Fruit fly (Drosophila melanogaster) whole organism, embryonic: Measurements from ENCODE around the gene IleRS-m.
A peak's percentile ranks its signal among the peaks of the same experiment; 100 is the strongest.

ENCODE experiments used
- Adf1 ChIP-seq: fragments of 200-800 bp; sonication (Bioruptor generic); IDR thresholded peaks from 2 replicates; pipeline ENCODE4 v1.3.6; 2022; ENCODE audit warnings: missing biosample characterization, missing genetic modification characterization
- Antp ChIP-seq: fragments of 200-800 bp; sonication (Bioruptor generic); optimal IDR thresholded peaks from 3 replicates; lab custom pipeline; 2016; ENCODE audit warnings: missing biosample characterization, missing genetic modification characterization
- Bteb2 ChIP-seq: fragments of 200-800 bp; sonication (Bioruptor generic); optimal IDR thresholded peaks from 2 replicates; lab custom pipeline; 2016; ENCODE audit warnings: missing biosample characterization, missing genetic modification characterization
- CG10209 ChIP-seq: fragments of 200-800 bp; sonication (Bioruptor generic); optimal IDR thresholded peaks from 3 replicates; lab custom pipeline; 2017; ENCODE audit warnings: missing biosample characterization, mild to moderate bottlenecking, missing genetic modification characterization, missing genetic modification reagents
- CG10267 ChIP-seq: fragments of 200-800 bp; sonication (Bioruptor generic); optimal IDR thresholded peaks from 2 replicates; lab custom pipeline; 2018; ENCODE audit warnings: missing biosample characterization, mild to moderate bottlenecking, missing genetic modification characterization, moderate library complexity
- CG10274 ChIP-seq: fragments of 200-800 bp; sonication (Bioruptor generic); optimal IDR thresholded peaks from 3 replicates; lab custom pipeline; 2017; ENCODE audit warnings: missing biosample characterization, mild to moderate bottlenecking, missing genetic modification characterization
- CG10565 ChIP-seq: fragments of 200-800 bp; sonication (Bioruptor generic); optimal IDR thresholded peaks from 3 replicates; lab custom pipeline; 2016; ENCODE audit warnings: missing biosample characterization, mild to moderate bottlenecking, missing genetic modification characterization
- CG11504 ChIP-seq: fragments of 200-800 bp; sonication (Bioruptor generic); optimal IDR thresholded peaks from 3 replicates; lab custom pipeline; 2019; ENCODE audit warnings: missing biosample characterization, mild to moderate bottlenecking, missing genetic modification characterization, moderate library complexity
- CG15269 ChIP-seq: fragments of 200-800 bp; sonication (Bioruptor generic); optimal IDR thresholded peaks from 2 replicates; lab custom pipeline; 2018; ENCODE audit warnings: missing biosample characterization, mild to moderate bottlenecking, missing genetic modification characterization, moderate library complexity
- CG15479 ChIP-seq: fragments of 200-800 bp; sonication (Bioruptor generic); optimal IDR thresholded peaks from 3 replicates; lab custom pipeline; 2019; ENCODE audit warnings: missing biosample characterization, mild to moderate bottlenecking, missing genetic modification characterization, moderate library complexity
- CG1832 ChIP-seq: fragments of 200-800 bp; sonication (Bioruptor generic); optimal IDR thresholded peaks from 2 replicates; lab custom pipeline; 2017; ENCODE audit warnings: missing biosample characterization, mild to moderate bottlenecking, missing genetic modification characterization, inconsistent platforms
- CG18619 ChIP-seq: fragments of 200-800 bp; sonication (Bioruptor generic); optimal IDR thresholded peaks from 3 replicates; lab custom pipeline; 2017; ENCODE audit warnings: missing biosample characterization, mild to moderate bottlenecking, missing genetic modification characterization
- CG2116 ChIP-seq: fragments of 200-800 bp; sonication (Bioruptor generic); optimal IDR thresholded peaks from 3 replicates; lab custom pipeline; 2018; ENCODE audit warnings: missing biosample characterization, mild to moderate bottlenecking, missing genetic modification characterization
- CG2199 ChIP-seq: fragments of 200-800 bp; sonication (Bioruptor generic); IDR thresholded peaks from 3 replicates; pipeline ENCODE4 v1.3.6; 2022; ENCODE audit warnings: missing biosample characterization, missing genetic modification characterization
- CG42726 ChIP-seq: fragments of 200-800 bp; sonication (Bioruptor generic); IDR thresholded peaks from 2 replicates; pipeline ENCODE4 v1.3.6; 2022; ENCODE audit warnings: missing biosample characterization, missing genetic modification characterization; ENCODE audit not compliant: partially characterized antibody
- CG43689 ChIP-seq: fragments of 200-800 bp; sonication (Bioruptor generic); IDR thresholded peaks from 2 replicates; pipeline ENCODE4 v1.3.6; 2022; ENCODE audit warnings: missing biosample characterization, missing genetic modification characterization
- CG4617 ChIP-seq: fragments of 200-800 bp; sonication (Bioruptor generic); optimal IDR thresholded peaks from 3 replicates; lab custom pipeline; 2016; ENCODE audit warnings: missing biosample characterization, missing genetic modification characterization, borderline replicate concordance
- CG4730 ChIP-seq: fragments of 200-800 bp; sonication (Bioruptor generic); IDR thresholded peaks from 2 replicates; pipeline ENCODE4 v1.3.6; 2022; ENCODE audit warnings: missing biosample characterization, missing genetic modification characterization
- CG6854 ChIP-seq: fragments of 200-800 bp; sonication (Bioruptor generic); optimal IDR thresholded peaks from 3 replicates; lab custom pipeline; 2017; ENCODE audit warnings: missing biosample characterization, mild to moderate bottlenecking, missing genetic modification characterization
- CG7357 ChIP-seq: fragments of 200-800 bp; sonication (Bioruptor generic); IDR thresholded peaks from 3 replicates; pipeline ENCODE4 v1.3.6; 2022; ENCODE audit warnings: missing biosample characterization, missing genetic modification characterization
- CG7839 ChIP-seq: fragments of 200-800 bp; sonication (Bioruptor generic); optimal IDR thresholded peaks from 3 replicates; lab custom pipeline; 2018; ENCODE audit warnings: missing biosample characterization, mild to moderate bottlenecking, missing genetic modification characterization, moderate library complexity
- CG9215 ChIP-seq: fragments of 200-800 bp; sonication (Bioruptor generic); IDR thresholded peaks from 2 replicates; pipeline ENCODE4 v1.3.6; 2022; ENCODE audit warnings: missing biosample characterization, missing genetic modification characterization
- Camta ChIP-seq: fragments of 200-800 bp; sonication (Bioruptor generic); optimal IDR thresholded peaks from 2 replicates; lab custom pipeline; 2016; ENCODE audit warnings: missing biosample characterization, missing genetic modification characterization
- D ChIP-seq, 2 experiments: fragments of 200-800 bp in 1 of 2; fragments of >200 bp in 1 of 2; sonication (Bioruptor generic) in 1 of 2; optimal IDR thresholded peaks; 2 replicates in 1 of 2; 3 replicates in 1 of 2; lab custom pipeline; 2017; ENCODE audit warnings: mild to moderate bottlenecking in 1 of 2, missing biosample characterization in 1 of 2, missing genetic modification characterization in 1 of 2, missing genetic modification reagents in 1 of 2
- HLH4C ChIP-seq: fragments of 200-800 bp; sonication (Bioruptor generic); IDR thresholded peaks from 3 replicates; pipeline ENCODE4 v1.3.6; 2022; ENCODE audit warnings: missing biosample characterization, missing genetic modification characterization; ENCODE audit not compliant: partially characterized antibody
- HmgZ ChIP-seq: fragments of 200-800 bp; sonication (Bioruptor generic); optimal IDR thresholded peaks from 2 replicates; lab custom pipeline; 2018; ENCODE audit warnings: missing biosample characterization, mild to moderate bottlenecking, missing genetic modification characterization
- Hsf ChIP-seq: fragments of 200-800 bp; sonication (Bioruptor generic); optimal IDR thresholded peaks from 3 replicates; lab custom pipeline; 2016; ENCODE audit warnings: missing biosample characterization, missing genetic modification characterization
- Kr ChIP-seq: fragments of 200-800 bp; sonication (Bioruptor generic); optimal IDR thresholded peaks from 2 replicates; lab custom pipeline; 2017; ENCODE audit warnings: missing biosample characterization, mild to moderate bottlenecking, missing genetic modification characterization
- MBD-R2 ChIP-seq: fragments of 200-800 bp; sonication (Bioruptor generic); IDR thresholded peaks from 2 replicates; pipeline ENCODE4 v1.3.6; 2022; ENCODE audit warnings: missing biosample characterization, missing genetic modification characterization
- Meics ChIP-seq: fragments of 200-800 bp; sonication (Bioruptor generic); optimal IDR thresholded peaks from 2 replicates; lab custom pipeline; 2017; ENCODE audit warnings: missing biosample characterization, mild to moderate bottlenecking, missing genetic modification characterization
- PHDP ChIP-seq: fragments of 200-800 bp; sonication (Bioruptor generic); optimal IDR thresholded peaks from 3 replicates; lab custom pipeline; 2018; ENCODE audit warnings: missing biosample characterization, mild to moderate bottlenecking, missing genetic modification characterization, moderate library complexity
- Xbp1 ChIP-seq: fragments of 200-800 bp; sonication (Bioruptor generic); optimal IDR thresholded peaks from 3 replicates; lab custom pipeline; 2016; ENCODE audit warnings: missing biosample characterization, mild to moderate bottlenecking, missing genetic modification characterization
- caup ChIP-seq: fragments of 200-800 bp; sonication (Bioruptor generic); optimal IDR thresholded peaks from 3 replicates; lab custom pipeline; 2017; ENCODE audit warnings: missing biosample characterization, mild to moderate bottlenecking, missing genetic modification characterization, moderate library complexity; ENCODE audit not compliant: severe bottlenecking
- cwo ChIP-seq: fragments of 200-800 bp; sonication (Bioruptor generic); optimal IDR thresholded peaks from 3 replicates; lab custom pipeline; 2017; ENCODE audit warnings: missing biosample characterization, missing genetic modification characterization, mild to moderate bottlenecking, moderate library complexity, missing genetic modification reagents
- dpn ChIP-seq, 2 experiments: fragments of 200-800 bp; sonication (Bioruptor generic); optimal IDR thresholded peaks; 3 replicates each; lab custom pipeline; 2016; ENCODE audit warnings: missing biosample characterization in 2 of 2, missing genetic modification characterization in 2 of 2
- fd102C ChIP-seq: fragments of 200-800 bp; sonication (Bioruptor generic); optimal IDR thresholded peaks from 2 replicates; lab custom pipeline; 2018; ENCODE audit warnings: missing biosample characterization, mild to moderate bottlenecking, missing genetic modification characterization, moderate library complexity
- fu2 ChIP-seq: fragments of 200-800 bp; sonication (Bioruptor generic); optimal IDR thresholded peaks from 2 replicates; lab custom pipeline; 2016; ENCODE audit warnings: missing biosample characterization, missing genetic modification characterization
- gce ChIP-seq: fragments of 200-800 bp; sonication (Bioruptor generic); IDR thresholded peaks from 3 replicates; pipeline ENCODE4 v1.3.6; 2022; ENCODE audit warnings: missing biosample characterization, missing genetic modification characterization
- gem ChIP-seq: fragments of 200-800 bp; sonication (Bioruptor generic); optimal IDR thresholded peaks from 2 replicates; lab custom pipeline; 2019; ENCODE audit warnings: missing biosample characterization, mild to moderate bottlenecking, missing genetic modification characterization, moderate library complexity
- grau ChIP-seq: fragments of 200-800 bp; optimal IDR thresholded peaks from 3 replicates; lab custom pipeline; 2019; ENCODE audit warnings: missing biosample characterization, mild to moderate bottlenecking, missing genetic modification characterization, moderate library complexity
- inv ChIP-seq: fragments of 200-800 bp; sonication (Bioruptor generic); IDR thresholded peaks from 2 replicates; pipeline ENCODE4 v1.3.6; 2022; ENCODE audit warnings: missing biosample characterization, missing genetic modification characterization; ENCODE audit not compliant: partially characterized antibody
- org-1 ChIP-seq: fragments of 200-800 bp; sonication (Bioruptor generic); optimal IDR thresholded peaks from 2 replicates; lab custom pipeline; 2017; ENCODE audit warnings: missing biosample characterization, missing genetic modification characterization
- pum ChIP-seq: fragments of 200-800 bp; sonication (Bioruptor generic); optimal IDR thresholded peaks from 2 replicates; lab custom pipeline; 2016; ENCODE audit warnings: missing biosample characterization, missing genetic modification characterization
- row ChIP-seq: fragments of 200-800 bp; sonication (Bioruptor generic); IDR thresholded peaks from 3 replicates; pipeline ENCODE4 v1.3.6; 2022; ENCODE audit warnings: missing biosample characterization, missing genetic modification characterization
- tap ChIP-seq: fragments of 200-800 bp; optimal IDR thresholded peaks from 3 replicates; lab custom pipeline; 2019; ENCODE audit warnings: missing biosample characterization, mild to moderate bottlenecking, missing genetic modification characterization, moderate library complexity
- tll ChIP-seq, 2 experiments: fragments of 200-800 bp in 1 of 2; fragments of >200 bp in 1 of 2; sonication (Bioruptor generic) in 1 of 2; optimal IDR thresholded peaks; 2 replicates each; lab custom pipeline; 2017 to 2019; ENCODE audit warnings: missing biosample characterization in 2 of 2, missing genetic modification characterization in 2 of 2, mild to moderate bottlenecking in 1 of 2, moderate library complexity in 1 of 2
- tna ChIP-seq: fragments of 200-800 bp; sonication (Bioruptor generic); IDR thresholded peaks from 2 replicates; pipeline ENCODE4 v1.3.6; 2022; ENCODE audit warnings: missing biosample characterization, missing genetic modification characterization; ENCODE audit not compliant: partially characterized antibody
- usp ChIP-seq: fragments of >200 bp; optimal IDR thresholded peaks from 2 replicates; lab custom pipeline; 2017; ENCODE audit warnings: missing biosample characterization, missing genetic modification characterization
- yki ChIP-seq: fragments of >200 bp; optimal IDR thresholded peaks from 3 replicates; lab custom pipeline; 2018

IleRS-m gene

DNA sequence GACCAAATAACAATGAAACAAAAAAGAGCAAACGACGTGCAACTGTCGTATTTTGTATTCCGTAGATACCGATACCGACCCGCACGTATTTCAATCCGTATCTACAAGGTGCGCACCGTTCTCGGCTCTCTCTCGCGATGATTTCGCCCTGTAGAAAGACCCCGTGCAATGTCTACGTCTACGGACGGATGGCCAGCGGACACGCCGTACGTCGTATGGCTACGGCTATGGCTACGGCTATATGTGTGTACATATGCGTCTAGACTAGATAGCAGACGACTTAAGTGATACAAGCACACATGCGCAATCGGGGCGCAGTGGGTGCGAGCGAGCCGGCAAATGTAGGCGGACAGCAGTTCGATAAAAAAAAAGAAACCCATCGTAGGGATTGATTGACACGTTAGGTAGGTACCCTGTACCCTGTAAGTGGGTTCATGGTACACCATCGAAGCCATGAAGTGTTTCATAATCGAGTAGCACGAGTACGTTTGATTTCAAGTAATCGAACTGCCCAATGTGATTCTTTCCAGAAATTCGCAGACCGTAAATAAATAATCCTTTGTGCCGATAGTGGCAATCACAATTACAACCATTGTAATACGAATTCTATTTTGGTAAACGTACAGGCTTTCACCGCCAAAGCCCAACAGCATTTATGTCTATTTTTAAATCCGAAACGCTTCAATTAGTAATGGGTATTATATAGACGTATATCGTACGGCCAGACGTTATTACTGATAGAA, 49.5 kb downstream of the IleRS-m start (continued):
- TF ChIP-seq CG7357 (GFP tag; lab: Robert Waterston, UW) (0 out of 3 replicates have a peak, but pooled peaks have one; percentile 49), D (optimal IDR thresholded peaks at IDR 0.05; lab: Kevin White, UChicago) (no peak), D (GFP tag; optimal IDR thresholded peaks at IDR 0.05; lab: Kevin White, UChicago) (no peak), tna (GFP tag; lab: Robert Waterston, UW) (0 out of 2 replicates have a peak, but pooled peaks have one; percentile 14), Camta (GFP tag; lab: Kevin White, UChicago) (no peak), CG42726 (GFP tag; lab: Robert Waterston, UW) (no peak), dpn (GFP tag; optimal IDR thresholded peaks at IDR 0.05; lab: Kevin White, UChicago) (peak; percentile 8 to 35), tap (no peak), grau (tag; lab: Kevin White, UChicago) (peak; percentile 54), Kr (no peak), CG2116 (GFP tag; lab: Kevin White, UChicago) (no peak), CG9215 (GFP tag; lab: Robert Waterston, UW) (peak; percentile 38; the same call in 1 of the 2 replicates), CG4730 (GFP tag; lab: Robert Waterston, UW) (0 out of 2 replicates have a peak, but pooled peaks have one; percentile 14), inv (no peak), Antp (GFP tag; lab: Kevin White, UChicago) (peak; percentile 17), CG15479 (GFP tag; lab: Kevin White, UChicago) (peak; percentile 23), MBD-R2 (0 out of 2 replicates have a peak, but pooled peaks have one; percentile 8), cwo (GFP tag; lab: Kevin White, UChicago) (peak; percentile 74), fu2 (GFP tag; lab: Kevin White, UChicago) (peak; percentile 32), CG10209 (GFP tag; lab: Kevin White, UChicago) (peak; percentile 21), CG18619 (peak; percentile 41), gem (tag; lab: Kevin White, UChicago) (peak; percentile 57), Hsf (peak; percentile 31), HmgZ (tag; lab: Kevin White, UChicago) (no peak), CG10565 (GFP tag; lab: Kevin White, UChicago) (no peak), Adf1 (GFP tag; lab: Robert Waterston, UW) (peak; percentile 5; the same call in 1 of the 2 replicates), CG1832 (peak; percentile 36), fd102C (GFP tag; lab: Kevin White, UChicago) (no peak), org-1 (peak; percentile 33), row (GFP tag; lab: Robert Waterston, UW) (peak; percentile 80), Bteb2 (GFP tag; lab: Kevin White, UChicago) (peak; percentile 16), CG10267 (tag; lab: Kevin White, UChicago) (no peak), CG7839 (tag; lab: Kevin White, UChicago) (peak; percentile 70), pum (GFP tag; lab: Kevin White, UChicago) (no peak), Xbp1 (GFP tag; lab: Kevin White, UChicago) (peak; percentile 6), caup (GFP tag; lab: Kevin White, UChicago) (peak; percentile 11), CG11504 (tag; lab: Kevin White, UChicago) (peak; percentile 44)

DNA sequence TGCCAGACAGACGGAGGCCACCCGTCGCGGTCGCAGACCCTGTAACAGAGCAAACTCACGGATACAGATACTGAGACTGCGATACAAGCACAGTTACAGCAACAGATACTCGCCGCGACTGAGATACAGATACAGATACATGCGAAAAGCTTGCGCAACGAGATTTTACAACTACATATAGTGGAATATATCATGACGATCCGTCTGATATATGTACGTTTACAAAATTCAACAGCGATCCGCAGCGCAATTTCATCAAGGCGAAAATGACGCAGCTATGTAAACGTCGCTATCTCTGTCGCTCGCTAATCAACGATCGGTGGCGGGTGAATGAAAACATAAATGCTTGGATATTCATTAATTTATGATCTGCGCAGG, 50.1 kb downstream of the IleRS-m start:
- TF ChIP-seq CG2199 (GFP tag; lab: Robert Waterston, UW) (no peak), gce (no peak), CG43689 (GFP tag; lab: Robert Waterston, UW) (no peak), CG1832 (no peak), CG4617 (GFP tag; lab: Kevin White, UChicago) (no peak), Meics (no peak), PHDP (tag; lab: Kevin White, UChicago) (no peak), usp (GFP tag; lab: Kevin White, UChicago) (no peak), tll (GFP tag; optimal IDR thresholded peaks at IDR 0.05; lab: Kevin White, UChicago) (no peak), CG6854 (no peak), HLH4C (GFP tag; lab: Robert Waterston, UW) (peak; percentile 36; the same call in 1 of the 3 replicates), yki (lab: Kevin White, UChicago) (no peak), CG10274 (GFP tag; lab: Kevin White, UChicago) (no peak), CG15269 (no peak)
